Fruit fly (Drosophila melanogaster): ENCODE data around the gene CG2006.

DNA sequence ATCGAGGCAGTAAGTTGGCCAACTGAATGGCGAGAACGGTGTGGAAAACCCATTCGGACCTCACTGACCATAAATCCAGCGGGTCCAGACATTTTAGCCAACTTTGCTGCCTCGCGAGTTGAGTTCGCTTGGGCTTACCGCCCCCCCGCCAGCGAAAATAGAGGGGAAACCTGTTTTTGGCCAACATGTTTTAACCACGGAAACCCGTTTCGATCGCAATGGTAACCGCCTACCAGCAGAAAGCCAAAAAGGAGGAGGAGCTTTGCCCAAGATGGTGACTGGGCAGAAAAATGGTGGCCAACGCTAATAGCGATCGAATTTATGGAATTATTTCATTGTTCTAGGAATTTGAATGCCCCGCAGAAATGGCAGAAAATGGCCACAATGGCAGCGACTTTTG, 37.3 kb downstream of the CG2006 start:
- TF ChIP-seq psq (optimal IDR thresholded peaks at IDR 0.05) (no peak), h (optimal IDR thresholded peaks at IDR 0.05) (no peak), insv (optimal IDR thresholded peaks at IDR 0.05) (no peak), Myc (optimal IDR thresholded peaks at IDR 0.05) (no peak)
